Fruit fly (Drosophila melanogaster) whole organism, embryonic: Measurements from ENCODE around the gene mAChR-B.
A peak's percentile ranks its signal among the peaks of the same experiment; 100 is the strongest.

Experiments used
- ATbp ChIP-seq: fragments of 200-800 bp; sonication (Bioruptor generic); optimal IDR thresholded peaks from 2 replicates; lab custom pipeline; 2017; ENCODE audit warnings: missing biosample characterization, mild to moderate bottlenecking, missing genetic modification characterization, missing genetic modification reagents
- Blimp-1 ChIP-seq: fragments of 200-800 bp; sonication (Bioruptor generic); optimal IDR thresholded peaks from 3 replicates; lab custom pipeline; 2018; ENCODE audit warnings: missing biosample characterization, missing genetic modification characterization, mild to moderate bottlenecking, moderate library complexity, missing genetic modification reagents
- CG10147 ChIP-seq: fragments of 200-800 bp; sonication (Bioruptor generic); optimal IDR thresholded peaks from 2 replicates; lab custom pipeline; 2019; ENCODE audit warnings: missing biosample characterization, mild to moderate bottlenecking, missing genetic modification characterization, moderate library complexity
- CG10366 ChIP-seq: fragments of 200-800 bp; sonication (Bioruptor generic); IDR thresholded peaks from 2 replicates; pipeline ENCODE4 v1.3.6; 2022; ENCODE audit warnings: missing biosample characterization, missing genetic modification characterization
- CG10431 ChIP-seq: fragments of 200-800 bp; sonication (Bioruptor generic); optimal IDR thresholded peaks from 3 replicates; lab custom pipeline; 2018; ENCODE audit warnings: missing biosample characterization, mild to moderate bottlenecking, missing genetic modification characterization
- CG11456 ChIP-seq: fragments of 200-800 bp; sonication (Bioruptor generic); IDR thresholded peaks from 3 replicates; pipeline ENCODE4 v1.3.6; 2022; ENCODE audit warnings: missing biosample characterization, missing genetic modification characterization
- CG11723 ChIP-seq: fragments of 200-800 bp; sonication (Bioruptor generic); optimal IDR thresholded peaks from 2 replicates; lab custom pipeline; 2017; ENCODE audit warnings: missing biosample characterization, mild to moderate bottlenecking, missing genetic modification characterization
- CG12299 ChIP-seq: fragments of 200-800 bp; sonication (Bioruptor generic); optimal IDR thresholded peaks from 2 replicates; lab custom pipeline; 2018; ENCODE audit warnings: missing biosample characterization, mild to moderate bottlenecking, missing genetic modification characterization
- CG12744 ChIP-seq: fragments of 200-800 bp; sonication (Bioruptor generic); optimal IDR thresholded peaks from 2 replicates; lab custom pipeline; 2016; ENCODE audit warnings: missing biosample characterization, missing genetic modification characterization
- CG15011 ChIP-seq: fragments of 200-800 bp; sonication (Bioruptor generic); optimal IDR thresholded peaks from 3 replicates; lab custom pipeline; 2018; ENCODE audit warnings: missing biosample characterization, mild to moderate bottlenecking, missing genetic modification characterization
- CG17359 ChIP-seq: fragments of 200-800 bp; sonication (Bioruptor generic); optimal IDR thresholded peaks from 3 replicates; lab custom pipeline; 2018; ENCODE audit warnings: missing biosample characterization, mild to moderate bottlenecking, missing genetic modification characterization, moderate library complexity
- CG1792 ChIP-seq: fragments of 200-800 bp; sonication (Bioruptor generic); optimal IDR thresholded peaks from 2 replicates; lab custom pipeline; 2016; ENCODE audit warnings: missing biosample characterization, missing genetic modification characterization
- CG18011 ChIP-seq: fragments of 200-800 bp; sonication (Bioruptor generic); optimal IDR thresholded peaks from 2 replicates; lab custom pipeline; 2017; ENCODE audit warnings: missing biosample characterization, missing genetic modification characterization, mild to moderate bottlenecking, moderate library complexity, missing genotype
- CG31224 ChIP-seq: fragments of 200-800 bp; sonication (Bioruptor generic); IDR thresholded peaks from 2 replicates; pipeline ENCODE4 v1.3.6; 2022; ENCODE audit warnings: missing biosample characterization, missing genetic modification characterization
- CG32767 ChIP-seq: fragments of 200-800 bp; sonication (Bioruptor generic); IDR thresholded peaks from 2 replicates; pipeline ENCODE4 v1.3.6; 2022; ENCODE audit warnings: missing biosample characterization, missing genetic modification characterization
- CG33213 ChIP-seq: fragments of 200-800 bp; sonication (Bioruptor generic); optimal IDR thresholded peaks from 3 replicates; lab custom pipeline; 2016; ENCODE audit warnings: missing biosample characterization, missing genetic modification characterization
- CG3407 ChIP-seq: fragments of 200-800 bp; sonication (Bioruptor generic); optimal IDR thresholded peaks from 2 replicates; lab custom pipeline; 2018; ENCODE audit warnings: missing biosample characterization, mild to moderate bottlenecking, missing genetic modification characterization
- CG3726 ChIP-seq: fragments of 200-800 bp; sonication (Bioruptor generic); IDR thresholded peaks from 3 replicates; pipeline ENCODE4, ENCODE4 v1.3.6; 2022; ENCODE audit warnings: missing biosample characterization, missing genetic modification characterization
- CG4282 ChIP-seq: fragments of 200-800 bp; sonication (Bioruptor generic); optimal IDR thresholded peaks from 2 replicates; lab custom pipeline; 2016; ENCODE audit warnings: missing biosample characterization, missing genetic modification characterization
- CG4328 ChIP-seq: fragments of 200-800 bp; sonication (Bioruptor generic); optimal IDR thresholded peaks from 3 replicates; lab custom pipeline; 2017; ENCODE audit warnings: missing biosample characterization, missing genetic modification reagents, missing genetic modification characterization
- CG4730 ChIP-seq: fragments of 200-800 bp; sonication (Bioruptor generic); IDR thresholded peaks from 2 replicates; pipeline ENCODE4 v1.3.6; 2022; ENCODE audit warnings: missing biosample characterization, missing genetic modification characterization
- CG9609 ChIP-seq: fragments of 200-800 bp; sonication (Bioruptor generic); optimal IDR thresholded peaks from 3 replicates; lab custom pipeline; 2016; ENCODE audit warnings: missing biosample characterization, missing genetic modification characterization
- CG9727 ChIP-seq: fragments of 200-800 bp; sonication (Bioruptor generic); optimal IDR thresholded peaks from 3 replicates; lab custom pipeline; 2017; ENCODE audit warnings: missing biosample characterization, mild to moderate bottlenecking, missing genetic modification characterization
- Deaf1 ChIP-seq: fragments of 200-800 bp; optimal IDR thresholded peaks from 3 replicates; lab custom pipeline; 2019; ENCODE audit warnings: missing biosample characterization, mild to moderate bottlenecking, missing genetic modification characterization, moderate library complexity
- Dfd ChIP-seq, 2 experiments: fragments of >200 bp; optimal IDR thresholded peaks; 2 replicates each; lab custom pipeline; 2017; ENCODE audit warnings: missing biosample characterization in 2 of 2, missing genetic modification characterization in 2 of 2
- Drgx ChIP-seq: fragments of 200-800 bp; sonication (Bioruptor generic); IDR thresholded peaks from 2 replicates; pipeline ENCODE4 v1.3.6; 2022; ENCODE audit warnings: missing biosample characterization, missing genetic modification characterization
- E2f2 ChIP-seq: fragments of 200-800 bp; sonication (Bioruptor generic); IDR thresholded peaks from 2 replicates; pipeline ENCODE4 v1.3.6; 2022; ENCODE audit warnings: missing biosample characterization, missing genetic modification characterization
- Eip74EF ChIP-seq, 2 experiments: fragments of 200-800 bp in 1 of 2; fragments of >200 bp in 1 of 2; sonication (Bioruptor generic) in 1 of 2; optimal IDR thresholded peaks; 2 replicates each; lab custom pipeline; 2017 to 2019; ENCODE audit warnings: missing biosample characterization in 2 of 2, missing genetic modification characterization in 2 of 2, mild to moderate bottlenecking in 1 of 2, moderate library complexity in 1 of 2
- Ets65A ChIP-seq: fragments of 200-800 bp; sonication (Bioruptor generic); peaks from one replicate; lab custom pipeline; 2016; ENCODE audit warnings: missing biosample characterization, missing genetic modification characterization
- Hr3 ChIP-seq: fragments of 200-800 bp; sonication (Bioruptor generic); optimal IDR thresholded peaks from 3 replicates; lab custom pipeline; 2016; ENCODE audit warnings: missing biosample characterization, missing genetic modification characterization
- Hr78 ChIP-seq, 2 experiments: fragments of 200-800 bp in 1 of 2; fragments of >200 bp in 1 of 2; sonication (Bioruptor generic) in 1 of 2; optimal IDR thresholded peaks; 2 replicates each; lab custom pipeline; 2017 to 2019; ENCODE audit warnings: missing biosample characterization in 2 of 2, missing genetic modification characterization in 2 of 2, mild to moderate bottlenecking in 1 of 2, moderate library complexity in 1 of 2
- Scr ChIP-seq: fragments of 200-800 bp; sonication (Bioruptor generic); IDR thresholded peaks from 2 replicates; pipeline ENCODE4 v1.3.6; 2022; ENCODE audit warnings: missing biosample characterization, missing genetic modification characterization; ENCODE audit not compliant: partially characterized antibody
- bowl ChIP-seq: fragments of 200-800 bp; sonication (Bioruptor generic); IDR thresholded peaks from 2 replicates; pipeline ENCODE4 v1.3.6; 2022; ENCODE audit warnings: missing biosample characterization, missing genetic modification characterization
- chif ChIP-seq, 2 experiments: fragments of 200-800 bp; sonication (Bioruptor generic); optimal IDR thresholded peaks; 3 replicates each; lab custom pipeline; 2016; ENCODE audit warnings: missing biosample characterization in 2 of 2, missing genetic modification characterization in 2 of 2
- danr ChIP-seq: fragments of 200-800 bp; sonication (Bioruptor generic); IDR thresholded peaks from 2 replicates; pipeline ENCODE4 v1.3.6; 2022; ENCODE audit warnings: missing biosample characterization, missing genetic modification characterization
- ind ChIP-seq: fragments of 200-800 bp; sonication (Bioruptor generic); optimal IDR thresholded peaks from 3 replicates; lab custom pipeline; 2016; ENCODE audit warnings: missing biosample characterization, missing genetic modification characterization
- nom ChIP-seq: fragments of 200-800 bp; sonication (Bioruptor generic); optimal IDR thresholded peaks from 2 replicates; lab custom pipeline; 2017; ENCODE audit warnings: missing biosample characterization, missing genetic modification characterization, mild to moderate bottlenecking, moderate library complexity, missing genetic modification reagents
- peb ChIP-seq: fragments of 200-800 bp; sonication (Bioruptor generic); IDR thresholded peaks from 2 replicates; pipeline ENCODE4 v1.3.6; 2022; ENCODE audit warnings: missing biosample characterization, missing genetic modification characterization
- pho ChIP-seq: fragments of 200-800 bp; sonication (Bioruptor generic); optimal IDR thresholded peaks from 2 replicates; lab custom pipeline; 2016; ENCODE audit warnings: missing biosample characterization, missing genetic modification characterization
- phol ChIP-seq: fragments of 200-800 bp; sonication (Bioruptor generic); optimal IDR thresholded peaks from 3 replicates; lab custom pipeline; 2018; ENCODE audit warnings: missing biosample characterization, mild to moderate bottlenecking, missing genetic modification characterization, moderate library complexity
- pita ChIP-seq: fragments of 200-800 bp; sonication (Bioruptor generic); optimal IDR thresholded peaks from 2 replicates; lab custom pipeline; 2017; ENCODE audit warnings: missing biosample characterization, mild to moderate bottlenecking, missing genetic modification characterization
- pnt ChIP-seq: fragments of 200-800 bp; sonication (Bioruptor generic); optimal IDR thresholded peaks from 3 replicates; lab custom pipeline; 2016; ENCODE audit warnings: missing biosample characterization, missing genetic modification characterization
- sisA ChIP-seq: fragments of 200-800 bp; sonication (Bioruptor generic); IDR thresholded peaks from 2 replicates; pipeline ENCODE4 v1.3.6; 2022; ENCODE audit warnings: missing biosample characterization, missing genetic modification characterization
- sr ChIP-seq: fragments of 200-800 bp; sonication (Bioruptor generic); IDR thresholded peaks from 3 replicates; pipeline ENCODE4 v1.3.6; 2022; ENCODE audit warnings: missing biosample characterization, missing genetic modification characterization
- trem ChIP-seq: fragments of 200-800 bp; optimal IDR thresholded peaks from 3 replicates; lab custom pipeline; 2019; ENCODE audit warnings: missing biosample characterization, mild to moderate bottlenecking, missing genetic modification characterization, moderate library complexity
- tup ChIP-seq: fragments of 200-800 bp; sonication (Bioruptor generic); optimal IDR thresholded peaks from 2 replicates; lab custom pipeline; 2016; ENCODE audit warnings: missing biosample characterization, mild to moderate bottlenecking, missing genetic modification characterization, moderate library complexity
- unc-4 ChIP-seq: fragments of 200-800 bp; sonication (Bioruptor generic); IDR thresholded peaks from 2 replicates; pipeline ENCODE4 v1.3.6; 2022; ENCODE audit warnings: missing biosample characterization, missing genetic modification characterization; ENCODE audit not compliant: partially characterized antibody
- usp ChIP-seq: fragments of >200 bp; optimal IDR thresholded peaks from 2 replicates; lab custom pipeline; 2017; ENCODE audit warnings: missing biosample characterization, missing genetic modification characterization
- wdn ChIP-seq: fragments of 200-800 bp; sonication (Bioruptor generic); IDR thresholded peaks from 2 replicates; pipeline ENCODE4 v1.3.6; 2022; ENCODE audit warnings: missing biosample characterization, missing genetic modification characterization
- zen ChIP-seq: fragments of 200-800 bp; sonication (Bioruptor generic); optimal IDR thresholded peaks from 3 replicates; lab custom pipeline; 2018; ENCODE audit warnings: missing biosample characterization, mild to moderate bottlenecking, missing genetic modification characterization, moderate library complexity
- zfh2 ChIP-seq: fragments of 200-800 bp; sonication (Bioruptor generic); optimal IDR thresholded peaks from 2 replicates; lab custom pipeline; 2016; ENCODE audit warnings: missing biosample characterization, missing genetic modification characterization

The mAChR-B gene

DNA sequence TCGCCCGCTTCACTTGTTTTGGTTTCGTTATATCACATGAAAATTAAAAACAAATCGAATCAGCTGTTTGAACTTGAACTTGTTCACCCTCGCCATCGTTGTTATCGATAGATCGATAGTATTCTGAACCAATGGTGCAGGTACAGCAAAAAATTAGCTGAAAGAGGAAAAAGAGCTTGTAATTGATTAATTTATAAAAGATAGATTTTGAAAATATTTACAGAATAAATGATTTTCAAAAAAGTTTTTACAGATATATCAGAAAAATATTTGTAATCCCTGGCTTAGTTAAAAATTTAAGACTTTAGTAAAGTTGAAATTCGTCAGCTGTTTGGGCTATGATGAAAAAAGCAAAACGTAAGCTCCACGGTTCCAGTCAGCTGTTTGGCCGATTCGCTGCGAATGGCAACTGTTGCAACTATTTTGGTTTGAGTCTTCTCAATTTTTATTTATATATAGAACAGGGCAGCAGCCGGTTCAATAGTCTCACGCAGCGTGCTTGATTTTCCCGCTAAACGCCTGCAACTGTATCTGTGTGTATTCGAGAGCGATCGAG lies 26.1 kb upstream of the mAChR-B start, which contains the start of the genes CG11035 and unc-45 (continued):
- TF ChIP-seq CG12299 (tag; lab: Kevin White, UChicago) (no peak), zen (peak; percentile 21), CG12744 (no peak), danr (GFP tag; lab: Robert Waterston, UW) (no peak), CG10147 (GFP tag; lab: Kevin White, UChicago) (peak; percentile 51), wdn (GFP tag; lab: Robert Waterston, UW) (no peak), peb (GFP tag; lab: Robert Waterston, UW) (no peak), CG17359 (tag; lab: Kevin White, UChicago) (no peak), CG9609 (GFP tag; lab: Kevin White, UChicago) (no peak), pnt (GFP tag; lab: Kevin White, UChicago) (no peak), unc-4 (GFP tag; lab: Robert Waterston, UW) (peak; percentile 78), bowl (no peak), trem (tag; lab: Kevin White, UChicago) (peak; percentile 41), CG10366 (GFP tag; lab: Robert Waterston, UW) (no peak), CG10431 (GFP tag; lab: Kevin White, UChicago) (peak; percentile 16), Deaf1 (tag; lab: Kevin White, UChicago) (no peak), Blimp-1 (GFP tag; lab: Kevin White, UChicago) (peak; percentile 43), CG11456 (GFP tag; lab: Robert Waterston, UW) (no peak), pho (no peak), CG1792 (GFP tag; lab: Kevin White, UChicago) (no peak), CG15011 (GFP tag; lab: Kevin White, UChicago) (no peak), CG33213 (GFP tag; lab: Kevin White, UChicago) (peak; percentile 11), CG18011 (GFP tag; lab: Kevin White, UChicago) (no peak), CG4730 (GFP tag; lab: Robert Waterston, UW) (no peak), zfh2 (GFP tag; lab: Kevin White, UChicago) (no peak), CG32767 (GFP tag; lab: Robert Waterston, UW) (0 out of 2 replicates have a peak, but pooled peaks have one; percentile 14), ind (peak; percentile 47), sisA (GFP tag; lab: Robert Waterston, UW) (peak; percentile 39), ATbp (no peak), usp (GFP tag; lab: Kevin White, UChicago) (no peak), CG11723 (GFP tag; lab: Kevin White, UChicago) (no peak), Hr3 (GFP tag; lab: Kevin White, UChicago) (peak; percentile 1), Scr (peak; percentile 81), CG4282 (GFP tag; lab: Kevin White, UChicago) (no peak), sr (GFP tag; lab: Robert Waterston, UW) (no peak), Drgx (GFP tag; lab: Robert Waterston, UW) (no peak), phol (tag; lab: Kevin White, UChicago) (peak; percentile 71), nom (peak; percentile 24), tup (GFP tag; lab: Kevin White, UChicago) (no peak), CG3407 (GFP tag; lab: Kevin White, UChicago) (no peak), E2f2 (GFP tag; lab: Robert Waterston, UW) (peak; percentile 46; the same call in 1 of the 2 replicates), CG31224 (GFP tag; lab: Robert Waterston, UW) (no peak), Dfd (GFP tag; optimal IDR thresholded peaks at IDR 0.05; lab: Kevin White, UChicago) (no peak), Hr78 (GFP tag; optimal IDR thresholded peaks at IDR 0.05; lab: Kevin White, UChicago) (peak in 1 of 2 experiments; percentile 86), CG4328 (GFP tag; lab: Kevin White, UChicago) (peak; percentile 54), CG3726 (GFP tag; lab: Robert Waterston, UW) (no peak), Eip74EF (GFP tag; optimal IDR thresholded peaks at IDR 0.05; lab: Kevin White, UChicago) (no peak), pita (no peak), Ets65A (GFP tag; lab: Kevin White, UChicago) (peak; percentile 45), chif (GFP tag; optimal IDR thresholded peaks at IDR 0.05; lab: Kevin White, UChicago) (no peak), CG9727 (GFP tag; lab: Kevin White, UChicago) (peak; percentile 56)
